Fruit fly (Drosophila melanogaster) whole organism, embryonic: ENCODE results near the gene SkpA.

Source experiments
- Adf1 ChIP-seq: fragments of 200-800 bp; sonication (Bioruptor generic); IDR thresholded peaks from 2 replicates; pipeline ENCODE4 v1.3.6; 2022; ENCODE audit warnings: missing biosample characterization, missing genetic modification characterization
- Antp ChIP-seq: fragments of 200-800 bp; sonication (Bioruptor generic); optimal IDR thresholded peaks from 3 replicates; lab custom pipeline; 2016; ENCODE audit warnings: missing biosample characterization, missing genetic modification characterization
- Atf6 ChIP-seq: fragments of 200-800 bp; sonication (Bioruptor generic); IDR thresholded peaks from 2 replicates; pipeline ENCODE4 v1.3.6; 2022; ENCODE audit warnings: missing biosample characterization, missing genetic modification characterization
- BEAF-32 ChIP-seq: fragments of 200-800 bp; sonication (Bioruptor generic); optimal IDR thresholded peaks from 3 replicates; lab custom pipeline; 2017; ENCODE audit warnings: missing biosample characterization, missing genetic modification characterization, mild to moderate bottlenecking, moderate library complexity, missing genetic modification reagents
- CG10274 ChIP-seq: fragments of 200-800 bp; sonication (Bioruptor generic); optimal IDR thresholded peaks from 3 replicates; lab custom pipeline; 2017; ENCODE audit warnings: missing biosample characterization, mild to moderate bottlenecking, missing genetic modification characterization
- CG11456 ChIP-seq: fragments of 200-800 bp; sonication (Bioruptor generic); IDR thresholded peaks from 3 replicates; pipeline ENCODE4 v1.3.6; 2022; ENCODE audit warnings: missing biosample characterization, missing genetic modification characterization
- CG12942 ChIP-seq: fragments of 200-800 bp; sonication (Bioruptor generic); optimal IDR thresholded peaks from 3 replicates; lab custom pipeline; 2016; ENCODE audit warnings: missing biosample characterization, missing genetic modification characterization
- CG13123 ChIP-seq: fragments of 200-800 bp; sonication (Bioruptor generic); optimal IDR thresholded peaks from 2 replicates; lab custom pipeline; 2016; ENCODE audit warnings: missing biosample characterization, missing genetic modification characterization
- CG14014 ChIP-seq: fragments of 200-800 bp; sonication (Bioruptor generic); IDR thresholded peaks from 2 replicates; pipeline ENCODE4 v1.3.6; 2022; ENCODE audit warnings: missing biosample characterization, missing genetic modification characterization
- CG15479 ChIP-seq: fragments of 200-800 bp; sonication (Bioruptor generic); optimal IDR thresholded peaks from 3 replicates; lab custom pipeline; 2019; ENCODE audit warnings: missing biosample characterization, mild to moderate bottlenecking, missing genetic modification characterization, moderate library complexity
- CG16815 ChIP-seq: fragments of 200-800 bp; sonication (Bioruptor generic); optimal IDR thresholded peaks from 3 replicates; lab custom pipeline; 2017; ENCODE audit warnings: missing biosample characterization, mild to moderate bottlenecking, missing genetic modification characterization
- CG17328 ChIP-seq: fragments of 200-800 bp; sonication (Bioruptor generic); IDR thresholded peaks from 2 replicates; pipeline ENCODE4 v1.3.6; 2022; ENCODE audit warnings: missing biosample characterization, missing genetic modification characterization
- CG3065 ChIP-seq: fragments of 200-800 bp; sonication (Bioruptor generic); optimal IDR thresholded peaks from 2 replicates; lab custom pipeline; 2016; ENCODE audit warnings: missing biosample characterization, missing genetic modification characterization
- CG34224 ChIP-seq: fragments of 200-800 bp; sonication (Bioruptor generic); IDR thresholded peaks from 3 replicates; pipeline ENCODE4 v1.3.6; 2022; ENCODE audit warnings: missing biosample characterization, missing genetic modification characterization; ENCODE audit not compliant: partially characterized antibody
- CG8089 ChIP-seq: fragments of 200-800 bp; sonication (Bioruptor generic); optimal IDR thresholded peaks from 3 replicates; lab custom pipeline; 2016; ENCODE audit warnings: missing biosample characterization, missing genetic modification characterization
- CG8281 ChIP-seq: fragments of 200-800 bp; sonication (Bioruptor generic); optimal IDR thresholded peaks from 2 replicates; lab custom pipeline; 2018; ENCODE audit warnings: missing biosample characterization, mild to moderate bottlenecking, missing genetic modification characterization, moderate library complexity
- CG8765 ChIP-seq: fragments of 200-800 bp; sonication (Bioruptor generic); IDR thresholded peaks from 2 replicates; pipeline ENCODE4 v1.3.6; 2022; ENCODE audit warnings: missing biosample characterization, missing genetic modification characterization
- CG9876 ChIP-seq: fragments of 200-800 bp; sonication (Bioruptor generic); optimal IDR thresholded peaks from 2 replicates; lab custom pipeline; 2016; ENCODE audit warnings: missing biosample characterization, missing genetic modification characterization
- Chrac-16 ChIP-seq: fragments of 200-800 bp; sonication (Bioruptor generic); optimal IDR thresholded peaks from 3 replicates; lab custom pipeline; 2016; ENCODE audit warnings: missing biosample characterization, missing genetic modification characterization
- Hmx ChIP-seq: fragments of 200-800 bp; sonication (Bioruptor generic); optimal IDR thresholded peaks from 2 replicates; lab custom pipeline; 2016; ENCODE audit warnings: missing biosample characterization, missing genetic modification characterization
- Hr51 ChIP-seq, 2 experiments: fragments of 200-800 bp; sonication (Bioruptor generic); optimal IDR thresholded peaks; 2 replicates in 1 of 2; 3 replicates in 1 of 2; lab custom pipeline; 2016 to 2018; ENCODE audit warnings: missing biosample characterization in 2 of 2, missing genetic modification characterization in 2 of 2, mild to moderate bottlenecking in 1 of 2, moderate library complexity in 1 of 2
- Lhr ChIP-seq: fragments of 200-800 bp; sonication (Bioruptor generic); optimal IDR thresholded peaks from 3 replicates; lab custom pipeline; 2017; ENCODE audit warnings: mild to moderate bottlenecking, missing biosample characterization, missing genetic modification reagents, missing genetic modification characterization
- Mrtf ChIP-seq: fragments of 200-800 bp; sonication (Bioruptor generic); IDR thresholded peaks from 3 replicates; pipeline ENCODE4 v1.3.6; 2022; ENCODE audit warnings: missing biosample characterization, missing genetic modification characterization
- Myb ChIP-seq: fragments of 200-800 bp; sonication (Bioruptor generic); optimal IDR thresholded peaks from 2 replicates; lab custom pipeline; 2016; ENCODE audit warnings: missing biosample characterization, missing genetic modification characterization
- NFAT ChIP-seq: fragments of 200-800 bp; sonication (Bioruptor generic); IDR thresholded peaks from 2 replicates; pipeline ENCODE4 v1.3.6; 2022; ENCODE audit warnings: missing biosample characterization, missing genetic modification characterization
- Nf-YC ChIP-seq: fragments of 200-800 bp; optimal IDR thresholded peaks from 3 replicates; lab custom pipeline; 2019; ENCODE audit warnings: missing biosample characterization, mild to moderate bottlenecking, missing genetic modification characterization, moderate library complexity
- PHDP ChIP-seq: fragments of 200-800 bp; sonication (Bioruptor generic); optimal IDR thresholded peaks from 3 replicates; lab custom pipeline; 2018; ENCODE audit warnings: missing biosample characterization, mild to moderate bottlenecking, missing genetic modification characterization, moderate library complexity
- Sin3A ChIP-seq: fragments of >200 bp; optimal IDR thresholded peaks from 2 replicates; lab custom pipeline; 2018
- Six4 ChIP-seq: fragments of 200-800 bp; sonication (Bioruptor generic); optimal IDR thresholded peaks from 2 replicates; lab custom pipeline; 2016; ENCODE audit warnings: missing biosample characterization, missing genetic modification characterization
- Sox100B ChIP-seq: fragments of 200-800 bp; sonication (Bioruptor generic); optimal IDR thresholded peaks from 3 replicates; lab custom pipeline; 2018; ENCODE audit warnings: missing biosample characterization, mild to moderate bottlenecking, missing genetic modification characterization
- Xrp1 ChIP-seq: fragments of 200-800 bp; sonication (Bioruptor generic); IDR thresholded peaks from 2 replicates; pipeline ENCODE4 v1.3.6; 2022; ENCODE audit warnings: missing biosample characterization, missing genetic modification characterization
- ab ChIP-seq: fragments of 200-800 bp; sonication (Bioruptor generic); optimal IDR thresholded peaks from 2 replicates; lab custom pipeline; 2016; ENCODE audit warnings: missing biosample characterization, missing genetic modification characterization
- al ChIP-seq: fragments of 200-800 bp; sonication (Bioruptor generic); IDR thresholded peaks from 2 replicates; pipeline ENCODE4 v1.3.6; 2022; ENCODE audit warnings: missing biosample characterization, missing genetic modification characterization
- ase ChIP-seq: fragments of 200-800 bp; sonication (Bioruptor generic); IDR thresholded peaks from 3 replicates; pipeline ENCODE4 v1.3.6; 2022; ENCODE audit warnings: missing biosample characterization, missing genetic modification characterization
- bab2 ChIP-seq: fragments of 200-800 bp; sonication (Bioruptor generic); optimal IDR thresholded peaks from 2 replicates; lab custom pipeline; 2016; ENCODE audit warnings: missing biosample characterization, missing genetic modification characterization
- ci ChIP-seq: fragments of 200-800 bp; sonication (Bioruptor generic); IDR thresholded peaks from 3 replicates; pipeline ENCODE4 v1.3.6; 2022; ENCODE audit warnings: missing biosample characterization, missing genetic modification characterization
- danr ChIP-seq: fragments of 200-800 bp; sonication (Bioruptor generic); IDR thresholded peaks from 2 replicates; pipeline ENCODE4 v1.3.6; 2022; ENCODE audit warnings: missing biosample characterization, missing genetic modification characterization
- dysf ChIP-seq: fragments of 200-800 bp; sonication (Bioruptor generic); IDR thresholded peaks from 3 replicates; pipeline ENCODE4 v1.3.6; 2022; ENCODE audit warnings: missing biosample characterization, missing genetic modification characterization
- gce ChIP-seq: fragments of 200-800 bp; sonication (Bioruptor generic); IDR thresholded peaks from 3 replicates; pipeline ENCODE4 v1.3.6; 2022; ENCODE audit warnings: missing biosample characterization, missing genetic modification characterization
- gcm2 ChIP-seq: fragments of 200-800 bp; sonication (Bioruptor generic); optimal IDR thresholded peaks from 2 replicates; lab custom pipeline; 2016; ENCODE audit warnings: missing biosample characterization, missing genetic modification characterization
- gfzf ChIP-seq: fragments of 200-800 bp; sonication (Bioruptor generic); optimal IDR thresholded peaks from 2 replicates; lab custom pipeline; 2016; ENCODE audit warnings: missing biosample characterization, mild to moderate bottlenecking, missing genetic modification characterization, moderate library complexity
- jing ChIP-seq: fragments of 200-800 bp; sonication (Bioruptor generic); optimal IDR thresholded peaks from 2 replicates; lab custom pipeline; 2018; ENCODE audit warnings: missing biosample characterization, mild to moderate bottlenecking, missing genetic modification characterization
- jumu ChIP-seq: fragments of 200-800 bp; sonication (Bioruptor generic); optimal IDR thresholded peaks from 3 replicates; lab custom pipeline; 2016; ENCODE audit warnings: missing biosample characterization, missing genetic modification characterization
- kay ChIP-seq: fragments of 200-800 bp; sonication (Bioruptor generic); optimal IDR thresholded peaks from 2 replicates; lab custom pipeline; 2016; ENCODE audit warnings: missing biosample characterization, missing genetic modification characterization
- nmo ChIP-seq: fragments of 200-800 bp; sonication (Bioruptor generic); optimal IDR thresholded peaks from 2 replicates; lab custom pipeline; 2018; ENCODE audit warnings: missing biosample characterization, mild to moderate bottlenecking, missing genetic modification characterization, moderate library complexity
- pnt ChIP-seq: fragments of 200-800 bp; sonication (Bioruptor generic); optimal IDR thresholded peaks from 3 replicates; lab custom pipeline; 2016; ENCODE audit warnings: missing biosample characterization, missing genetic modification characterization
- repo ChIP-seq: fragments of 200-800 bp; sonication (Bioruptor generic); optimal IDR thresholded peaks from 2 replicates; lab custom pipeline; 2016; ENCODE audit warnings: missing biosample characterization, missing genetic modification characterization
- schlank ChIP-seq: fragments of 200-800 bp; sonication (Bioruptor generic); optimal IDR thresholded peaks from 2 replicates; lab custom pipeline; 2018; ENCODE audit warnings: missing biosample characterization, mild to moderate bottlenecking, missing genetic modification characterization
- scrt ChIP-seq: fragments of 200-800 bp; sonication (Bioruptor generic); optimal IDR thresholded peaks from 2 replicates; lab custom pipeline; 2018; ENCODE audit warnings: missing biosample characterization, mild to moderate bottlenecking, missing genetic modification characterization, moderate library complexity
- sob ChIP-seq: fragments of 200-800 bp; sonication (Bioruptor generic); IDR thresholded peaks from 2 replicates; pipeline ENCODE4 v1.3.6; 2022; ENCODE audit warnings: missing biosample characterization, missing genetic modification characterization
- tap ChIP-seq: fragments of 200-800 bp; optimal IDR thresholded peaks from 3 replicates; lab custom pipeline; 2019; ENCODE audit warnings: missing biosample characterization, mild to moderate bottlenecking, missing genetic modification characterization, moderate library complexity
- tna ChIP-seq: fragments of 200-800 bp; sonication (Bioruptor generic); IDR thresholded peaks from 2 replicates; pipeline ENCODE4 v1.3.6; 2022; ENCODE audit warnings: missing biosample characterization, missing genetic modification characterization; ENCODE audit not compliant: partially characterized antibody

Gene SkpA

DNA sequence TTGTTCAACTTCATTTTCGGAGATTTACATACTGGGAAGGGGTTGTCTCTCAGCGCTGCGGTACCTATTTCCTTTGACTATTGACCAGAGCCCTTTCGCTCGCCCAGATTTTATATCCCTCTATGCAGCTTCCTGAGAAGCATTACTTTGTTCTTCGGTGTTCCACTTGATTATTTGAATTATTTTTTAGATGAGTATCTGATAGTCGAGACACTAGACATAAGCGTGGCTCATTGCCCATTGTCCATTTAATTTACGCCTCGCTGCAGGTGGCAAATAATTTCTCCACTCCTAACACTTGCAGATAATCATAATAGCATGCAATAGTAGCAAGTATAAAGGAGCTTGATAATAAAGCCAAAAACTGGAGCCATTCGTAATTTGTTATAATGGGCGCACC, 38.9 kb downstream of the SkpA start (continued):
- peak; percentile 31; the same call in 1 of the 2 replicates for TF ChIP-seq tna (GFP tag; lab: Robert Waterston, UW)
- no peak for TF ChIP-seq Sox100B (GFP tag; lab: Kevin White, UChicago)

DNA sequence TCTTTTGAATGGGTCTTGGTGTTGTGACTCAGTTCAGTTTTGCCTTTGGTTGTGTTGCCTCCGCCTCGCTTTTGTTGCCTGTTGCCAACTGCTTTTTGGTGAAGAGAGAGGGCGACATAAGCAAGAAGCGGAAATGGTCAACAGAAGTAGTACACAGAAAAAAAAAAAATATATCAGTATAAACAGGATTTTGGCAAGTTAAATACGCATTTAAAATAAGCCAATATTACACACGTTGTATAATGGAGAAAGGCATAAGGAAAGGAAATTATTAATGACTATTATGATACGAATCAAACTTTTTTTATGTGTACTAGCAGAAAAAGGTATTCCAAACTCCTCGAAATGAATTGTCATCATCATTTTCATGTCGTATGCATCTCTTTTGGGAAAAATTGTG, 40.1 kb downstream of the SkpA start:
- TF ChIP-seq kay (no peak), schlank (tag; lab: Kevin White, UChicago) (no peak), CG17328 (no peak), repo (GFP tag; lab: Kevin White, UChicago) (no peak), PHDP (tag; lab: Kevin White, UChicago) (peak; percentile 27), Adf1 (no peak), gce (GFP tag; lab: Robert Waterston, UW) (no peak), Six4 (no peak), sob (GFP tag; lab: Robert Waterston, UW) (no peak), CG13123 (GFP tag; lab: Kevin White, UChicago) (no peak), dysf (GFP tag; lab: Robert Waterston, UW) (no peak), CG34224 (no peak), jumu (GFP tag; lab: Kevin White, UChicago) (no peak), Xrp1 (GFP tag; lab: Robert Waterston, UW) (peak; percentile 46), jing (GFP tag; lab: Kevin White, UChicago) (no peak), Lhr (GFP tag; lab: Kevin White, UChicago) (no peak), gcm2 (GFP tag; lab: Kevin White, UChicago) (no peak), CG14014 (GFP tag; lab: Robert Waterston, UW) (no peak), al (GFP tag; lab: Robert Waterston, UW) (no peak), pnt (GFP tag; lab: Kevin White, UChicago) (no peak), Atf6 (GFP tag; lab: Robert Waterston, UW) (no peak), Mrtf (no peak), tap (tag; lab: Kevin White, UChicago) (no peak), Chrac-16 (GFP tag; lab: Kevin White, UChicago) (no peak), Hr51 (GFP tag; optimal IDR thresholded peaks at IDR 0.05; lab: Kevin White, UChicago) (peak in 1 of 2 experiments; percentile 10), ase (GFP tag; lab: Robert Waterston, UW) (no peak), ci (GFP tag; lab: Robert Waterston, UW) (no peak), Nf-YC (tag; lab: Kevin White, UChicago) (no peak), CG16815 (GFP tag; lab: Kevin White, UChicago) (no peak), scrt (GFP tag; lab: Kevin White, UChicago) (no peak), BEAF-32 (GFP tag; lab: Kevin White, UChicago) (no peak), Hmx (no peak), CG12942 (GFP tag; lab: Kevin White, UChicago) (no peak), CG9876 (GFP tag; lab: Kevin White, UChicago) (no peak), gfzf (no peak), Antp (no peak), ab (no peak), CG8089 (GFP tag; lab: Kevin White, UChicago) (no peak), CG10274 (GFP tag; lab: Kevin White, UChicago) (no peak), nmo (peak; percentile 32), CG8765 (GFP tag; lab: Robert Waterston, UW) (no peak), CG3065 (no peak), Myb (GFP tag; lab: Kevin White, UChicago) (no peak), bab2 (GFP tag; lab: Kevin White, UChicago) (no peak), NFAT (GFP tag; lab: Robert Waterston, UW) (no peak), CG11456 (GFP tag; lab: Robert Waterston, UW) (no peak), Sin3A (lab: Kevin White, UChicago) (no peak), CG8281 (tag; lab: Kevin White, UChicago) (no peak), danr (no peak), CG15479 (GFP tag; lab: Kevin White, UChicago) (no peak)
